Fruit fly (Drosophila melanogaster): ENCODE measurements around the gene mTerf5.

mTerf5 gene

dm6 chr3R:18215300-18215699 lies 8.2 kb downstream of the mTerf5 start (continued):
- TF ChIP-seq disco-r (GFP tag; optimal IDR thresholded peaks at IDR 0.05): no peak
- TF ChIP-seq CG4424 (GFP tag; optimal IDR thresholded peaks at IDR 0.05): peak; percentile 37
- no peak for TF ChIP-seq btn (GFP tag; optimal IDR thresholded peaks at IDR 0.05)
- TF ChIP-seq CG9932 (GFP tag; IDR thresholded peaks at IDR 0.05): peak; percentile 65
- no peak for TF ChIP-seq dmrt11E (tag; optimal IDR thresholded peaks at IDR 0.05)
- no peak for TF ChIP-seq CG16815 (GFP tag; optimal IDR thresholded peaks at IDR 0.05)
- peak; percentile 72; the same call in 2 of the 3 replicates for TF ChIP-seq knrl (GFP tag; IDR thresholded peaks at IDR 0.05; ENCODE audit: partially characterized antibody)
- no peak for TF ChIP-seq CG10274 (GFP tag; optimal IDR thresholded peaks at IDR 0.05)
- TF ChIP-seq CG10654 (GFP tag; optimal IDR thresholded peaks at IDR 0.05): peak; percentile 9
- peak; percentile 66 for TF ChIP-seq Hsf (GFP tag; optimal IDR thresholded peaks at IDR 0.05)
- TF ChIP-seq CG16813 (GFP tag; IDR thresholded peaks at IDR 0.05; ENCODE audit: partially characterized antibody): peak; percentile 65
- peak; percentile 52; the same call in 2 of the 3 replicates for TF ChIP-seq Opbp (GFP tag; IDR thresholded peaks at IDR 0.05; ENCODE audit: partially characterized antibody)
- no peak for TF ChIP-seq CG12769 (tag; optimal IDR thresholded peaks at IDR 0.05)
- TF ChIP-seq crc (GFP tag; optimal IDR thresholded peaks at IDR 0.05): peak; percentile 29
- TF ChIP-seq lilli (GFP tag; optimal IDR thresholded peaks at IDR 0.05): peak; percentile 68
- TF ChIP-seq CG2129 (GFP tag; IDR thresholded peaks at IDR 0.05; ENCODE audit: partially characterized antibody): peak; percentile 47
- no peak for TF ChIP-seq CG18011 (GFP tag; optimal IDR thresholded peaks at IDR 0.05)
- no peak for TF ChIP-seq CG4707 (GFP tag; optimal IDR thresholded peaks at IDR 0.05)
- TF ChIP-seq Blimp-1 (GFP tag; optimal IDR thresholded peaks at IDR 0.05): no peak
- peak; percentile 46; the same call in 1 of the 2 replicates for TF ChIP-seq slbo (GFP tag; IDR thresholded peaks at IDR 0.05)
- TF ChIP-seq bcd (GFP tag; optimal IDR thresholded peaks at IDR 0.05): peak; percentile 20
- no peak for TF ChIP-seq Tbp (GFP tag; optimal IDR thresholded peaks at IDR 0.05)
- TF ChIP-seq CG6765 (GFP tag; optimal IDR thresholded peaks at IDR 0.05): no peak
- TF ChIP-seq CG9727 (GFP tag; optimal IDR thresholded peaks at IDR 0.05): peak; percentile 10
- TF ChIP-seq CG2678 (tag; optimal IDR thresholded peaks at IDR 0.05): no peak
- TF ChIP-seq Ada2b (GFP tag; IDR thresholded peaks at IDR 0.05): peak; percentile 47; the same call in 1 of the 2 replicates
- TF ChIP-seq Pdp1 (GFP tag; optimal IDR thresholded peaks at IDR 0.05): peak in 1 of 2 experiments; percentile 40
- TF ChIP-seq Hr78 (GFP tag; optimal IDR thresholded peaks at IDR 0.05): no peak
- no peak; the same call in 2 of the 3 replicates for TF ChIP-seq Aef1 (GFP tag; IDR thresholded peaks at IDR 0.05)
- peak; percentile 25 for TF ChIP-seq CG33213 (GFP tag; optimal IDR thresholded peaks at IDR 0.05)
- peak; percentile 31 for TF ChIP-seq CG1603 (tag; optimal IDR thresholded peaks at IDR 0.05)
- TF ChIP-seq vnd (GFP tag; IDR thresholded peaks at IDR 0.05; ENCODE audit: partially characterized antibody): peak; percentile 53; the same call in 2 of the 3 replicates
- TF ChIP-seq dpn (GFP tag; optimal IDR thresholded peaks at IDR 0.05): peak; percentile 47 to 50
- no peak for TF ChIP-seq CG10147 (GFP tag; optimal IDR thresholded peaks at IDR 0.05)
- TF ChIP-seq CG34224 (GFP tag; IDR thresholded peaks at IDR 0.05; ENCODE audit: partially characterized antibody): peak; percentile 78
- peak; percentile 91 for TF ChIP-seq CG13287 (GFP tag; IDR thresholded peaks at IDR 0.05; ENCODE audit: partially characterized antibody)
- TF ChIP-seq Hey (tag; optimal IDR thresholded peaks at IDR 0.05): no peak
- TF ChIP-seq HmgZ (tag; optimal IDR thresholded peaks at IDR 0.05): peak; percentile 46
- peak; percentile 87 for TF ChIP-seq unc-4 (GFP tag; IDR thresholded peaks at IDR 0.05; ENCODE audit: partially characterized antibody)
- TF ChIP-seq Camta (GFP tag; optimal IDR thresholded peaks at IDR 0.05): peak; percentile 28
